Fruit fly (Drosophila melanogaster) whole organism, wandering third instar larva: ENCODE results near the gene RNaseX25.

Experiments used
- Abd-B ChIP-seq: fragments of >200 bp; optimal IDR thresholded peaks from 2 replicates; lab custom pipeline; 2017; ENCODE audit warnings: missing biosample characterization, missing genetic modification characterization
- CG32264 ChIP-seq: fragments of 200-800 bp; sonication (Bioruptor generic); optimal IDR thresholded peaks from 2 replicates; lab custom pipeline; 2016; ENCODE audit warnings: missing biosample characterization, missing genetic modification characterization
- CG9705 ChIP-seq: fragments of 200-800 bp; sonication (Bioruptor generic); optimal IDR thresholded peaks from 2 replicates; lab custom pipeline; 2018; ENCODE audit warnings: missing biosample characterization, mild to moderate bottlenecking, missing genetic modification characterization
- CrebA ChIP-seq: fragments of 200-800 bp; sonication (Bioruptor generic); optimal IDR thresholded peaks from 2 replicates; lab custom pipeline; 2016; ENCODE audit warnings: missing biosample characterization, mild to moderate bottlenecking, missing genetic modification characterization, borderline replicate concordance
- Dfd ChIP-seq: fragments of >200 bp; optimal IDR thresholded peaks from 2 replicates; lab custom pipeline; 2017; ENCODE audit warnings: missing biosample characterization, missing genetic modification characterization
- GATAd ChIP-seq: sonication (Bioruptor generic); optimal IDR thresholded peaks from 2 replicates; lab custom pipeline; 2016; ENCODE audit warnings: missing biosample characterization, missing genetic modification characterization
- Hnf4 ChIP-seq: fragments of 200-800 bp; sonication (Bioruptor generic); optimal IDR thresholded peaks from 2 replicates; lab custom pipeline; 2016; ENCODE audit warnings: missing biosample characterization, mild to moderate bottlenecking, missing genetic modification characterization
- Hr78 ChIP-seq: fragments of >200 bp; optimal IDR thresholded peaks from 2 replicates; lab custom pipeline; 2017; ENCODE audit warnings: missing biosample characterization, missing genetic modification characterization
- Hr83 ChIP-seq: fragments of 200-300 bp; sonication (Bioruptor generic); optimal IDR thresholded peaks from 2 replicates; lab custom pipeline; 2016; ENCODE audit warnings: missing biosample characterization, mild to moderate bottlenecking, missing genetic modification characterization, moderate library complexity; ENCODE audit not compliant: poor library complexity, severe bottlenecking
- Myc ChIP-seq: fragments of >200 bp; optimal IDR thresholded peaks from 2 replicates; lab custom pipeline; 2017
- OdsH ChIP-seq: fragments of 200-800 bp; sonication (Bioruptor generic); optimal IDR thresholded peaks from 2 replicates; lab custom pipeline; 2016; ENCODE audit warnings: missing biosample characterization, mild to moderate bottlenecking, missing genetic modification characterization
- Rel ChIP-seq, 2 experiments: fragments of 200-800 bp; sonication (Bioruptor generic) in 1 of 2; optimal IDR thresholded peaks; 2 replicates in 1 of 2; 3 replicates in 1 of 2; lab custom pipeline; 2016 to 2019; ENCODE audit warnings: mild to moderate bottlenecking in 2 of 2, missing biosample characterization in 2 of 2, missing genetic modification characterization in 2 of 2, moderate library complexity in 1 of 2
- Sp1 ChIP-seq: fragments of 200-800 bp; sonication (Bioruptor generic); optimal IDR thresholded peaks from 3 replicates; lab custom pipeline; 2019; ENCODE audit warnings: missing biosample characterization, mild to moderate bottlenecking, missing genetic modification characterization, moderate library complexity
- brk ChIP-seq: fragments of 200-800 bp; sonication (Bioruptor generic); optimal IDR thresholded peaks from 2 replicates; lab custom pipeline; 2016; ENCODE audit warnings: missing biosample characterization, mild to moderate bottlenecking, missing genetic modification characterization
- foxo ChIP-seq, 2 experiments: fragments of 200-800 bp; sonication (Bioruptor generic); optimal IDR thresholded peaks; 2 replicates in 1 of 2; 3 replicates in 1 of 2; lab custom pipeline; 2016 to 2017; ENCODE audit warnings: missing biosample characterization in 2 of 2, missing genetic modification characterization in 2 of 2
- fru ChIP-seq: fragments of 200-800 bp; sonication (Bioruptor generic); optimal IDR thresholded peaks from 3 replicates; lab custom pipeline; 2016; ENCODE audit warnings: missing biosample characterization, mild to moderate bottlenecking, missing genetic modification characterization
- h ChIP-seq: fragments of 200-800 bp; sonication (Bioruptor generic); optimal IDR thresholded peaks from 3 replicates; lab custom pipeline; 2016; ENCODE audit warnings: missing biosample characterization, mild to moderate bottlenecking, missing genetic modification characterization
- jim ChIP-seq: fragments of 175-275, 200-325 bp; sonication (Bioruptor generic); optimal IDR thresholded peaks from 2 replicates; lab custom pipeline; 2016; ENCODE audit warnings: missing biosample characterization, mild to moderate bottlenecking, missing genetic modification characterization
- lola ChIP-seq: fragments of >200 bp; optimal IDR thresholded peaks from 2 replicates; lab custom pipeline; 2017; ENCODE audit warnings: missing biosample characterization, missing genetic modification characterization
- psq ChIP-seq: fragments of 200-800 bp; sonication (Bioruptor generic); optimal IDR thresholded peaks from 3 replicates; lab custom pipeline; 2017; ENCODE audit warnings: missing biosample characterization, mild to moderate bottlenecking, missing genetic modification characterization, moderate library complexity
- rgr ChIP-seq: fragments of 200-800 bp; sonication (Bioruptor generic); optimal IDR thresholded peaks from 3 replicates; lab custom pipeline; 2016; ENCODE audit warnings: missing biosample characterization, mild to moderate bottlenecking, missing genetic modification characterization
- sage ChIP-seq: fragments of 200-800 bp; sonication (Bioruptor generic); optimal IDR thresholded peaks from 2 replicates; lab custom pipeline; 2016; ENCODE audit warnings: missing biosample characterization, mild to moderate bottlenecking, missing genetic modification characterization
- tai ChIP-seq: sonication (Bioruptor generic); optimal IDR thresholded peaks from 2 replicates; lab custom pipeline; 2016; ENCODE audit warnings: missing biosample characterization, missing genetic modification characterization
- woc ChIP-seq: sonication (Bioruptor generic); optimal IDR thresholded peaks from 2 replicates; lab custom pipeline; 2016; ENCODE audit warnings: missing biosample characterization, mild to moderate bottlenecking, missing genetic modification characterization

Gene RNaseX25

dm6 chr3L:7978550-7978776, 8.1 kb downstream of the RNaseX25 start, which contains the start of gene Pop4:
Gene Pop4, minus strand, starts transcription at chr3L:7978650.
- peak; percentile 45 for TF ChIP-seq sage (GFP tag; lab: Kevin White, UChicago)
- no peak for TF ChIP-seq psq (GFP tag; lab: Kevin White, UChicago)
- TF ChIP-seq lola (GFP tag; lab: Kevin White, UChicago): no peak

dm6 chr3L:7978777-7979649, 8.6 kb downstream of the RNaseX25 start, which contains the start of gene nmo:
Gene nmo, plus strand, starts transcription at chr3L:7979046.
- peak; percentile 41 for TF ChIP-seq Sp1 (GFP tag; lab: Kevin White, UChicago)
- no peak for TF ChIP-seq GATAd (GFP tag; lab: Kevin White, UChicago)
- no peak for TF ChIP-seq Hr78 (GFP tag; lab: Kevin White, UChicago)
- TF ChIP-seq Hr83 (GFP tag; lab: Kevin White, UChicago): peak; percentile 92
- peak; percentile 26 for TF ChIP-seq jim (GFP tag; lab: Kevin White, UChicago)
- peak; percentile 51 for TF ChIP-seq h (GFP tag; lab: Kevin White, UChicago)
- TF ChIP-seq foxo (GFP tag; optimal IDR thresholded peaks at IDR 0.05; lab: Kevin White, UChicago): peak in 1 of 2 experiments; percentile 21
- TF ChIP-seq CG9705 (GFP tag; lab: Kevin White, UChicago): peak; percentile 16
- peak; percentile 36 for TF ChIP-seq Hnf4
- peak; percentile 13 for TF ChIP-seq OdsH
- no peak for TF ChIP-seq woc (GFP tag; lab: Kevin White, UChicago)
- peak; percentile 9 for TF ChIP-seq fru (GFP tag; lab: Kevin White, UChicago)
- peak; percentile 27 for TF ChIP-seq rgr (GFP tag; lab: Kevin White, UChicago)

- TF ChIP-seq Dfd (GFP tag; lab: Kevin White, UChicago) (peak; percentile 83), brk (GFP tag; lab: Kevin White, UChicago) (no peak), foxo (GFP tag; optimal IDR thresholded peaks at IDR 0.05; lab: Kevin White, UChicago) (no peak), sage (GFP tag; lab: Kevin White, UChicago) (no peak), Myc (lab: Kevin White, UChicago) (no peak), tai (no peak), woc (GFP tag; lab: Kevin White, UChicago) (peak; percentile 25), CG32264 (GFP tag; lab: Kevin White, UChicago) (no peak), h (GFP tag; lab: Kevin White, UChicago) (no peak)
Measured at dm6 chr3L:7981228-7981854, 11.0 kb downstream of the RNaseX25 start.

- TF ChIP-seq Dfd (GFP tag; lab: Kevin White, UChicago) (peak; percentile 46), Hr78 (GFP tag; lab: Kevin White, UChicago) (no peak)
Measured at dm6 chr3L:7981956-7982355, 11.6 kb downstream of the RNaseX25 start.

dm6 chr3L:7983602-7984223, 13.3 kb downstream of the RNaseX25 start:
- TF ChIP-seq Sp1 (GFP tag; lab: Kevin White, UChicago): no peak
- TF ChIP-seq Rel (GFP tag; optimal IDR thresholded peaks at IDR 0.05; lab: Kevin White, UChicago): no peak
- peak; percentile 12 for TF ChIP-seq Rel (tag; optimal IDR thresholded peaks at IDR 0.05; lab: Kevin White, UChicago)

dm6 chr3L:7984623-7985237, 14.3 kb downstream of the RNaseX25 start:
- no peak for TF ChIP-seq Hnf4
- TF ChIP-seq Abd-B: no peak
- no peak for TF ChIP-seq Dfd (GFP tag; lab: Kevin White, UChicago)
- TF ChIP-seq psq (GFP tag; lab: Kevin White, UChicago): peak; percentile 14
- TF ChIP-seq CrebA: no peak
- TF ChIP-seq woc (GFP tag; lab: Kevin White, UChicago): peak; percentile 61
